Fruit fly (Drosophila melanogaster) whole organism: Measurements from ENCODE around the gene mRRF2.

Source experiments
- CG8478 ChIP-seq: fragments of >200 bp; optimal IDR thresholded peaks from 2 replicates; lab custom pipeline; 2018; ENCODE audit warnings: inconsistent platforms
- EcR ChIP-seq, 2 experiments: fragments of >200 bp; optimal IDR thresholded peaks; 2 replicates each; lab custom pipeline; 2017; ENCODE audit warnings: missing biosample characterization in 2 of 2, missing genetic modification characterization in 2 of 2, missing genetic modification reagents in 2 of 2
- psq ChIP-seq: fragments of >200 bp; optimal IDR thresholded peaks from 2 replicates; lab custom pipeline; 2017
- usp ChIP-seq: fragments of >200 bp; optimal IDR thresholded peaks from 2 replicates; lab custom pipeline; 2017; ENCODE audit warnings: missing biosample characterization, missing genetic modification characterization, mixed read lengths

dm6 chr3R:22595293-22595868 lies 18.1 kb upstream of the mRRF2 start:
- TF ChIP-seq EcR (GFP tag; optimal IDR thresholded peaks at IDR 0.05; lab: Kevin White, UChicago) (no peak), CG8478 (lab: Kevin White, UChicago) (no peak), psq (lab: Kevin White, UChicago) (no peak), usp (GFP tag; lab: Kevin White, UChicago) (no peak)
